Fruit fly (Drosophila melanogaster): ENCODE data around the gene CG15021.

DNA sequence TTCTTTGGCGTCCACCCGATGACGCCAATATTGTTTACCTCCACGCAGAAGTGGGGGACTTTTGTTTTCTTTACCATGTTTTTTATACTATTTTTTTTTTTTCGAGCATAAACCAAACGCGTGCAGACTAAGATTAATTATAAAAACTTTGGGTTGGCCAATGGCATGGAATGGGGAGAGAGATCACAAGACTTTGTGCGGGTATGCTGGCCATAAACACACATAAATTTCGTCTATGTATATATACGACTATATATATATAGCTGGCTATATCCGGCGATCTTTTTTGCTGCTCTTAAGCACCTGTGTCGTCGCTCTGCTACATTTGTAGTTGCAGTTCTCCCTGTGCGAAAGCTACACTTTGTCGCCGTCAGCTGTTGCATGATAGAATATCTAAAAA lies 24.6 kb upstream of the CG15021 start:
- TF ChIP-seq dmrt93B (GFP tag; optimal IDR thresholded peaks at IDR 0.05) (no peak), psq (GFP tag; optimal IDR thresholded peaks at IDR 0.05) (no peak), ey (GFP tag; optimal IDR thresholded peaks at IDR 0.05) (no peak), woc (GFP tag; optimal IDR thresholded peaks at IDR 0.05) (no peak), OdsH (GFP tag; optimal IDR thresholded peaks at IDR 0.05) (no peak), CG9705 (GFP tag; optimal IDR thresholded peaks at IDR 0.05) (no peak), Jra (GFP tag; optimal IDR thresholded peaks at IDR 0.05) (no peak), br (GFP tag; optimal IDR thresholded peaks at IDR 0.05) (no peak), CrebA (GFP tag; optimal IDR thresholded peaks at IDR 0.05; ENCODE audit: borderline replicate concordance) (no peak)

Measured in whole organism, wandering third instar larva.